Worm (Caenorhabditis elegans): ENCODE data around the gene tbg-1.

Gene tbg-1

DNA sequence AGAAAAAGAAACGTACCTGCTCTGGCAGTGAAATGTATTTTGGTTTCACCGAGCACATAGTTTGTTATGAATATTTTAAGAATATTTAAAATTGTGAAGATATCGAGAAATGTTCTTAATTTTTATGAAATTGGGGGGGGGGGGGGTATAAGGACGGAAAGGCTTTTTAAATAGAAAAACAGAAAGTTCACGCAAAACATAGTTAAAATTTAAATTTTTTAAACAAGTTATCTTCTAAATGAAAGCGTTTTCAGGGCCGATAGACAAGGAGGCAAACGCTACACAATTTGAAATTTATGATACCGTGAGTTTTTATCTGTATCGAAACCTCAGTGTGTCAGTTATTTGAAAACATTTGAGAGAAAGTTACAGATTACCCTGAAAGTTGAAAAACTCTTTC, 26.8 kb upstream of the tbg-1 start, which contains the start of gene C15H7.4:
TSS of gene C15H7.4 (minus strand) at position 101 of the 400 bp plus-strand sequence.
- TF ChIP-seq pat-9 (tag; optimal IDR thresholded peaks at IDR 0.05) (no peak), ceh-24 (tag; optimal IDR thresholded peaks at IDR 0.05) (no peak), pag-3 (tag; optimal IDR thresholded peaks at IDR 0.05; ENCODE audit: borderline replicate concordance) (no peak), ceh-9 (tag; optimal IDR thresholded peaks at IDR 0.05) (no peak), madf-2 (tag; optimal IDR thresholded peaks at IDR 0.05) (no peak), ama-1 (optimal IDR thresholded peaks at IDR 0.05) (no peak), pax-1 (tag; optimal IDR thresholded peaks at IDR 0.05) (no peak), tbx-7 (tag; optimal IDR thresholded peaks at IDR 0.05) (no peak), T23F11.4 (GFP tag; optimal IDR thresholded peaks at IDR 0.05) (no peak), ahr-1 (tag; optimal IDR thresholded peaks at IDR 0.05) (no peak), ceh-45 (GFP tag; IDR thresholded peaks at IDR 0.05) (no peak), pha-4 (tag; optimal IDR thresholded peaks at IDR 0.05) (no peak), ceh-34 (tag; optimal IDR thresholded peaks at IDR 0.05) (no peak), sox-2 (GFP tag; IDR thresholded peaks at IDR 0.05) (no peak), ets-4 (tag; optimal IDR thresholded peaks at IDR 0.05) (no peak), eyg-1 (tag; optimal IDR thresholded peaks at IDR 0.05) (no peak), fkh-6 (tag; optimal IDR thresholded peaks at IDR 0.05) (no peak), rnt-1 (tag; optimal IDR thresholded peaks at IDR 0.05) (no peak)

DNA sequence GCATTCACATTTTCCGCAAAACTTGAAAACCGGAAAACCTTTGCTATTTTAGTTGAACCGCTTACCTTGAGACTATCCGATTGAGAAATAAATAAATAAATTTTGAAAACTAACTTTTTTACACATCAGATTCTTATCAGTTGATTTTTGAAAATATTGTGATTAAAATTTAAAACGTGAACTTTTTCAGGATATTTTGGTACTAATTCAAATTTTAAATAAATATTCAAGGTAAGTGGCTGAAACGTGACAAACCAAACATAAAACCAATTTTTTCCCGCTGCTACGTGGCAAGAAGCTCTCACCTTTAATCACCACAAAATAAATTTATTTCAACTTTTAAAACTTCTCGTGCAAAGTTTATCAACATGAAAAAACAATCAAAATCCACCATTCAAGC, 22.9 kb upstream of the tbg-1 start, which contains the start of gene C15H7.3:
TSS of gene C15H7.3 (minus strand) at position 101 of the 400 bp plus-strand sequence.
- no peak for TF ChIP-seq che-1 (tag; optimal IDR thresholded peaks at IDR 0.05)
- TF ChIP-seq C08G9.2 (tag; optimal IDR thresholded peaks at IDR 0.05), result no peak
- no peak for TF ChIP-seq ceh-24 (tag; optimal IDR thresholded peaks at IDR 0.05)
- no peak for TF ChIP-seq ceh-31 (tag; optimal IDR thresholded peaks at IDR 0.05)
- TF ChIP-seq tbx-7 (tag; optimal IDR thresholded peaks at IDR 0.05), result no peak
- no peak for TF ChIP-seq pax-1 (tag; optimal IDR thresholded peaks at IDR 0.05)

DNA sequence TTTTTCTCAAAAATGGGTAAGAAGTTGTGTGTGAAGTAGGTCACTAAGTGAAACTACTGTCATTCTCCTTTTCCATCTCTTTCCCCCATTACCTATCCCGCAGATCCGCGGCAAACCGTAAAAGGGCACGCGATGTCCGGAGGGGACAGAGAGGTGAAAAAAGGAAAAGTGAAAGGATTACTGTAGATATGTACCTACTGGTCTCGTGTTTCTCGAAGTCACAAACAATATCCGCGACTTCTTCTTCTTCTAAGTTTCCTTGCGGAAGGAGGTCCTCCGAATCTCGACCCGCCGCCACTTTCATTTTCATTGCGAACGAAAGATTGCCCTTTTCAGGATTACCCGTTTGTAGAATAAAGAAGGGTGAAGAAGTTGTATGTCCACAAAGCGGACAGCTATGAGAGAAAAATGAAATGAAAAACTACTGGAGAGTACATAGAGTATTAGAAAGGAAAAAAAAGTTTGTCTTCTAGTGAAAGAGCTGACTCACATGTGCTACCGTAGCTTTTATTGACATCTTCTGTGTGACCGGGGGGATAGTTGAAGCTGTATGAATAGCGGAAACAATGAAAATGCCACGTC, 17.6 kb upstream of the tbg-1 start:
- TF ChIP-seq T23F11.4 (GFP tag; optimal IDR thresholded peaks at IDR 0.05), result no peak
- TF ChIP-seq ref-2 (tag; optimal IDR thresholded peaks at IDR 0.05), result peak; percentile 67
- no peak for TF ChIP-seq nhr-232 (tag; optimal IDR thresholded peaks at IDR 0.05)
- no peak for TF ChIP-seq C08G9.2 (tag; optimal IDR thresholded peaks at IDR 0.05)
- TF ChIP-seq elt-4 (tag; optimal IDR thresholded peaks at IDR 0.05), result no peak

DNA sequence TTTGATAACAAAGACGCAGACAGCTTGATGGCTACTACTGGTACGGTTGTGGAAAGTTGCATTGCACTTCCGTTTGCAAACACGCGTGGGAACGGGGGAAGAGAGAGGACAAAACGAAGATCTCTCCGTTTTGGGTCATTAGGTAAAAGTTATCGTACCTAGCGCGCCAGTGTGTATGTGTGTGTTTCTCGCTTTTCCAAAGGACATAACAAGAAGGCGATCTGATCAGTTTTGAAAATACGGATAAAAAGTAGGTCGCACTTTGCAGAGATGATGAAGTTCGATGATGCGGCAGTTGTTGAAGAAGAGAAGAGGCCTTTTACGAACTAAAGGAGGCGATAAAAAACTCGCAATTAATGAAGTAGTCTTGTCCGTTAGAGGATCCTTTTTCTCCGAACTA, 16.1 kb upstream of the tbg-1 start:
- TF ChIP-seq ceh-22 (tag; optimal IDR thresholded peaks at IDR 0.05), result no peak
- no peak for TF ChIP-seq pros-1 (tag; optimal IDR thresholded peaks at IDR 0.05)
- no peak for TF ChIP-seq tbx-2 (tag; optimal IDR thresholded peaks at IDR 0.05)
- no peak for TF ChIP-seq dve-1 (tag; optimal IDR thresholded peaks at IDR 0.05)
- no peak for TF ChIP-seq lin-11 (tag; optimal IDR thresholded peaks at IDR 0.05)
- no peak for TF ChIP-seq tbx-7 (tag; optimal IDR thresholded peaks at IDR 0.05)
- TF ChIP-seq che-1 (tag; optimal IDR thresholded peaks at IDR 0.05), result no peak
- TF ChIP-seq unc-42 (tag; optimal IDR thresholded peaks at IDR 0.05), result no peak

DNA sequence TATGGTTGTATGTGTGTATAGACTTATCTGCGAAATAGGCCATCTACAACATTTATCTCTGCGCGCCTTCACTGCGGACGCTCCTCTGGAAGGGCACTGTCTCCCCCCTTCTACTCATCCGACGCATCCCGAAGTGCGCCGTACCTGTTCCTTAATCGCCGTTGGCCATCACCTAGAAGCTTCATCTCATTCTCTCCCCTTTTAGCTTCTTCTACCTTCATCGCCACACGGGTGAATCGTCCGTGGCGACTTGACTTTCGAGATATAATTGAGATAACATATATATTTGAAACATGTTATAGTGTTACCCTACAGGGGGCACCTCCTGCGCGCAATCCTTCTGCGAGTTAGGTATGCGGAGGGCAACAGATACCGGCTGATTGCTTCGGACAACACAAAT, 13.2 kb upstream of the tbg-1 start:
- TF ChIP-seq ceh-31 (tag; optimal IDR thresholded peaks at IDR 0.05) (peak; percentile 8), rnt-1 (tag; optimal IDR thresholded peaks at IDR 0.05) (peak; percentile 58), unc-86 (tag; optimal IDR thresholded peaks at IDR 0.05) (no peak)

DNA sequence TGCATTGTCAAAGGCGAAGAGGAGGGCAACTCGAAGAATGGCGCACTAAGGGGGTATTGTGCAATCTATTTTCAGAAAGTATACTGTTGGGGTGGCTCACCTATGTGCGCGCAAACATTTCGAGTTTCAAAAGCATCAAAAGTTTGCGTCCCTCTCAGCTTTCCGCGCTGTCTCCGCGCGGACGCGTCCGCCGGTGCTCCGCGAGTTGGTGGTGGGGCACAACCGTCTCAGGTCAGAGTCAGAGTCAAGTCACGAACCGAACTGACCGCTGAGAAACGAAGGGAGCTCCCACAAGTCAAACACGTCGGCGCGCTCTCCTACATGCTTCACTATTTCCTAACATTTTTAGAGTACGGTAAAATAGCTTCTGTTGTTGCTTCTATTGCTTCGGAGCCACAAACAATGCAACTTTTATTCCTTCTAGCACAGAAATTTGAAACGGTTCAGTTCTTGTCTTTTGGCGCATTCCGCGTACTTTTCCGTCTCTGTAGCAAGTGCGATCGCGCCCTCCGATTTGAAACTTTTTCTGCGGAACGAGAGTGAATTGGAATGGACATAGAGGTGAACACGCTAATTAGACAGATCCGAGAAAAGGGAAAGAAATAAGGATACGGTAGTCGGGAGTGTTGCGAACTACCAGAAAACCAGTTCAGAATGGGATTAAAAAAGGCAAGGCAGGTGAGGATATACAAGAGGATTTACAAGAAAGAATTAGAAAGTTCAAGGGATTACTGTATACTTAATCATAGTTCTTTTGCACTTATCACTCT, 10.5 kb upstream of the tbg-1 start:
- no peak for TF ChIP-seq odd-2 (tag; optimal IDR thresholded peaks at IDR 0.05)
- peak; percentile 19 for TF ChIP-seq ceh-2 (tag; optimal IDR thresholded peaks at IDR 0.05)
